Fruit fly (Drosophila melanogaster) whole organism, wandering third instar larva: Measurements from ENCODE around the gene Acp32CD.

Experiments used
- GATAd ChIP-seq: sonication (Bioruptor generic); optimal IDR thresholded peaks from 2 replicates; lab custom pipeline; 2016; ENCODE audit warnings: missing biosample characterization, missing genetic modification characterization
- Myc ChIP-seq: fragments of >200 bp; optimal IDR thresholded peaks from 2 replicates; lab custom pipeline; 2017
- psq ChIP-seq: fragments of 200-800 bp; sonication (Bioruptor generic); optimal IDR thresholded peaks from 3 replicates; lab custom pipeline; 2017; ENCODE audit warnings: missing biosample characterization, mild to moderate bottlenecking, missing genetic modification characterization, moderate library complexity

dm6 chr2L:10967257-10968008, 48.0 kb upstream of the Acp32CD start:
- no peak for TF ChIP-seq Myc (lab: Kevin White, UChicago)
- no peak for TF ChIP-seq GATAd
- peak; percentile 44 for TF ChIP-seq psq (GFP tag; lab: Kevin White, UChicago)
